Fruit fly (Drosophila melanogaster): Measurements from ENCODE around the gene MME1.
A peak's percentile ranks its signal among the peaks of the same experiment; 100 is the strongest.

Gene MME1

DNA sequence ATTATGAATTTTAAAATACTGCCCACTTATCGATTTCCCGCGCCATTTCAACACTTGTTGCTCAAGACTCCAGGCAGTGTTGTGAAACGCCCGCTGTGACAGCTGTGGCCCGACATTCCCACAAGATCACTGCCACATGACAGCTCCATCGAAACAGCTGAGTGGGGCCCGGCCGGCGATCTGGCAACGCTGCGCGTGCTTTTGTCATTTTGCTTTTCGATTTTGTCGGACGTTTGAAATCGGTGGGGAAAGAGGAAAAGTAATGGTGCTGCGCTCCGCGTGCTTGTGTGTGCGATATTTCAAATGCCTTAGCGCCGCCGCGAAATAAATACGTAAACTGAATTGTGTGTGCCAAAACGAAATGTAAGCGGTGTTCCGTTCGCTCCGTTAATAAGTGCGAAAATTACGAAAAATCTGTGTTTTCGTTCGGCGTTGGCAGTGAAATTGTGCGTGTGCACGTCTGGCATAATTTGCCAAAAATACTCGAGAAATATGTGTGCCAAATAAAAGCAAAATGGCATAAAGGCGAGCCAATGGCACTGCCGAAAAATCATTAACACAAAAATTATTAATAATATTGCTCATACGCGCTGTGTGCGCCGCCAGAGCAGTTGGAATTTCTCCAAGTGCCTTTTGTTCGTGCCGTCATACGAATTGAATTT is 15.0 kb downstream of the MME1 start (continued):
- TF ChIP-seq sc (optimal IDR thresholded peaks at IDR 0.05): no peak
- TF ChIP-seq sc (GFP tag; optimal IDR thresholded peaks at IDR 0.05): no peak
- peak; percentile 20 for TF ChIP-seq CG30020 (tag; optimal IDR thresholded peaks at IDR 0.05)
- TF ChIP-seq cg (GFP tag; optimal IDR thresholded peaks at IDR 0.05): peak; percentile 47
- TF ChIP-seq CG7271 (tag; optimal IDR thresholded peaks at IDR 0.05): no peak
- TF ChIP-seq ap (GFP tag; IDR thresholded peaks at IDR 0.05): no peak
- TF ChIP-seq CG3995 (GFP tag; optimal IDR thresholded peaks at IDR 0.05): peak; percentile 9
- TF ChIP-seq CG15269 (tag; optimal IDR thresholded peaks at IDR 0.05): peak; percentile 23
- TF ChIP-seq p53 (GFP tag; optimal IDR thresholded peaks at IDR 0.05): peak; percentile 17
- peak; percentile 12 for TF ChIP-seq gcm (GFP tag; optimal IDR thresholded peaks at IDR 0.05)
- TF ChIP-seq CG3065 (GFP tag; optimal IDR thresholded peaks at IDR 0.05): no peak
- peak; percentile 49 for TF ChIP-seq zen2 (GFP tag; IDR thresholded peaks at IDR 0.05; ENCODE audit: partially characterized antibody)
- peak; percentile 57 for TF ChIP-seq sisA (GFP tag; IDR thresholded peaks at IDR 0.05)
- TF ChIP-seq Mad (GFP tag; optimal IDR thresholded peaks at IDR 0.05): peak; percentile 59
- no peak for TF ChIP-seq pros (GFP tag; optimal IDR thresholded peaks at IDR 0.05)
- peak; percentile 55 for TF ChIP-seq CG17912 (GFP tag; optimal IDR thresholded peaks at IDR 0.05)
- no peak for TF ChIP-seq kni (GFP tag; optimal IDR thresholded peaks at IDR 0.05)
- TF ChIP-seq cad (GFP tag; optimal IDR thresholded peaks at IDR 0.05): no peak
- TF ChIP-seq CG17829 (tag; optimal IDR thresholded peaks at IDR 0.05): peak; percentile 41
- TF ChIP-seq so (GFP tag; IDR thresholded peaks at IDR 0.05): peak; percentile 35
- TF ChIP-seq Hey (tag; optimal IDR thresholded peaks at IDR 0.05): peak; percentile 8
- no peak for TF ChIP-seq CG31365 (tag; optimal IDR thresholded peaks at IDR 0.05)
- peak; percentile 59 for TF ChIP-seq CG11085 (GFP tag; IDR thresholded peaks at IDR 0.05)
- TF ChIP-seq CG8290 (GFP tag; optimal IDR thresholded peaks at IDR 0.05): peak; percentile 1
- TF ChIP-seq CG8290 (tag; optimal IDR thresholded peaks at IDR 0.05): peak in 1 of 2 experiments; percentile 89
- TF ChIP-seq jigr1 (GFP tag; IDR thresholded peaks at IDR 0.05): 0 out of 3 replicates have a peak, but pooled peaks have one; percentile 61
- peak; percentile 73 for TF ChIP-seq Drgx (GFP tag; IDR thresholded peaks at IDR 0.05)
- no peak for TF ChIP-seq CG4854 (GFP tag; optimal IDR thresholded peaks at IDR 0.05)
- TF ChIP-seq D19A (tag; optimal IDR thresholded peaks at IDR 0.05): no peak
- peak; percentile 31 for TF ChIP-seq Xbp1 (GFP tag; optimal IDR thresholded peaks at IDR 0.05)
- peak; percentile 82 for TF ChIP-seq Bgb (GFP tag; IDR thresholded peaks at IDR 0.05; ENCODE audit: partially characterized antibody)
- TF ChIP-seq CG14441 (GFP tag; IDR thresholded peaks at IDR 0.05): peak; percentile 68
- TF ChIP-seq Lim3 (GFP tag; IDR thresholded peaks at IDR 0.05): no peak
- TF ChIP-seq usp (GFP tag; optimal IDR thresholded peaks at IDR 0.05): no peak
- TF ChIP-seq HmgD (GFP tag; optimal IDR thresholded peaks at IDR 0.05): peak; percentile 78
- peak; percentile 31 for TF ChIP-seq CG12744 (GFP tag; optimal IDR thresholded peaks at IDR 0.05)
- TF ChIP-seq Dip2 (GFP tag; IDR thresholded peaks at IDR 0.05): no peak
- no peak for TF ChIP-seq Lpt (GFP tag; optimal IDR thresholded peaks at IDR 0.05)
- peak; percentile 67 for TF ChIP-seq caup (GFP tag; optimal IDR thresholded peaks at IDR 0.05; ENCODE audit: severe bottlenecking)
- TF ChIP-seq hb (GFP tag; IDR thresholded peaks at IDR 0.05; ENCODE audit: partially characterized antibody): peak; percentile 11; the same call in 1 of the 3 replicates
- peak; percentile 98 for TF ChIP-seq E2f2 (GFP tag; IDR thresholded peaks at IDR 0.05)
- 0 out of 3 replicates have a peak, but pooled peaks have one; percentile 7 for TF ChIP-seq CG7357 (GFP tag; IDR thresholded peaks at IDR 0.05)
- TF ChIP-seq cato (GFP tag; optimal IDR thresholded peaks at IDR 0.05; ENCODE audit: borderline replicate concordance): no peak
- peak in 1 of 2 experiments; percentile 28 for TF ChIP-seq bsh (GFP tag; optimal IDR thresholded peaks at IDR 0.05)
- TF ChIP-seq NK7.1 (GFP tag; optimal IDR thresholded peaks at IDR 0.05): peak; percentile 21
- peak; percentile 72 for TF ChIP-seq B-H2 (GFP tag; optimal IDR thresholded peaks at IDR 0.05)
- TF ChIP-seq pnt (GFP tag; optimal IDR thresholded peaks at IDR 0.05): no peak
- peak; percentile 41 for TF ChIP-seq CG5953 (GFP tag; IDR thresholded peaks at IDR 0.05)
- no peak for TF ChIP-seq CG6683 (GFP tag; optimal IDR thresholded peaks at IDR 0.05)
- no peak for TF ChIP-seq Atf6 (GFP tag; IDR thresholded peaks at IDR 0.05)
- TF ChIP-seq Spps (tag; optimal IDR thresholded peaks at IDR 0.05): no peak
